Worm (Caenorhabditis elegans) whole organism, early embryonic: ENCODE data around the gene ins-5.

ENCODE experiments used
- ama-1 ChIP-seq: fragments of 150-350 bp; optimal IDR thresholded peaks from 2 replicates; lab custom pipeline; 2014
- ceh-13 ChIP-seq: fragments of 200-800 bp; sonication (Bioruptor generic); optimal IDR thresholded peaks from 2 replicates; lab custom pipeline; 2018; ENCODE audit warnings: mild to moderate bottlenecking, missing genetic modification characterization, missing compliant biosample characterization
- ets-7 ChIP-seq: sonication (generic microtip); optimal IDR thresholded peaks from 2 replicates; lab custom pipeline; 2016; ENCODE audit warnings: missing genotype, missing genetic modification characterization, missing compliant biosample characterization
- flt-1 ChIP-seq: fragments of 200-800 bp; sonication (Bioruptor generic); IDR thresholded peaks from 2 replicates; pipeline ENCODE4 v1.3.6; 2022; ENCODE audit warnings: missing genetic modification characterization, missing compliant biosample characterization
- hmbx-1 ChIP-seq: sonication (generic microtip); optimal IDR thresholded peaks from 2 replicates; lab custom pipeline; 2016; ENCODE audit warnings: mild to moderate bottlenecking, missing genetic modification characterization, missing compliant biosample characterization
- pes-1 ChIP-seq: fragments of 200-800 bp; sonication (Bioruptor generic); IDR thresholded peaks from 2 replicates; pipeline ENCODE4 v1.3.6; 2022; ENCODE audit warnings: missing genetic modification reagents, missing genetic modification characterization, missing compliant biosample characterization
- sea-1 ChIP-seq: fragments of 200-800 bp; sonication (Bioruptor generic); conservative IDR thresholded peaks from 2 replicates; pipeline ENCODE4 v1.3.6; 2022; ENCODE audit warnings: missing genetic modification characterization, missing compliant biosample characterization
- tbx-11 ChIP-seq: fragments of 200-800 bp; sonication (Bioruptor generic); IDR thresholded peaks from 2 replicates; pipeline ENCODE4 v1.3.6; 2022; ENCODE audit warnings: missing genetic modification characterization, missing compliant biosample characterization
- tbx-37 ChIP-seq: fragments of 200-800 bp; sonication (Bioruptor generic); conservative IDR thresholded peaks from 2 replicates; pipeline ENCODE4 v1.3.6; 2022; ENCODE audit warnings: missing genetic modification reagents, missing genetic modification characterization, missing compliant biosample characterization
- tra-4 ChIP-seq: sonication (generic microtip); optimal IDR thresholded peaks from 2 replicates; lab custom pipeline; 2017; ENCODE audit warnings: missing genetic modification characterization, missing compliant biosample characterization

DNA sequence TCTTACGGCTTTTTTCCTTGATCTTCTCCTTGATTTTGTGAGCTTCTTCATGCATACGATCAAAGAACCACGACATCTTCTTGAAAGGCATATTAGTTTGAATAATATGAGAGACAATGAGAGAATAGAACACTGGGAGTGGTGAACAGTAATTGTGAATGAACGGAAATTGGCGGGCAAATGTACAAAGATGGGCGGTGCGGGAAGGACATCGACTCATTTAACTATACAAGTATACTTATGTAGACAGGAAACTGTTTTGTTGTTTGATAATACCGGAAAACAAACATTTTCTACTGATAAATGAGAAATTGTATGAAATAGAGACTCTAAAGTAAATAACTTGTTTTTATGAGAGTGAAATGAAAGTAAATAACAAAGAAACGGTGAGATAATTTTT, 47.7 kb downstream of the ins-5 start, which contains the start of gene R12C12.5:
- TF ChIP-seq ets-7 (tag; lab: Kevin White, UChicago) (no peak), tra-4 (tag; lab: Kevin White, UChicago) (no peak), sea-1 (GFP tag; lab: Robert Waterston, UW) (no peak), tbx-11 (GFP tag; lab: Robert Waterston, UW) (no peak), flt-1 (GFP tag; lab: Robert Waterston, UW) (no peak), ceh-13 (GFP tag; lab: Kevin White, UChicago) (no peak), ama-1 (lab: Kevin White, UChicago) (no peak), pes-1 (GFP tag; lab: Robert Waterston, UW) (no peak), tbx-37 (GFP tag; lab: Robert Waterston, UW) (no peak), hmbx-1 (tag; lab: Kevin White, UChicago) (no peak)
